Fruit fly (Drosophila melanogaster) whole organism, adult: Measurements from ENCODE around the gene CG42766.
A peak's percentile ranks its signal among the peaks of the same experiment; 100 is the strongest.

Experiments used
- CG12768 ChIP-seq: fragments of 200-800 bp; sonication (Bioruptor generic); optimal IDR thresholded peaks from 2 replicates; lab custom pipeline; 2017; ENCODE audit warnings: missing biosample characterization, missing genetic modification characterization, mild to moderate bottlenecking, moderate library complexity, missing genetic modification reagents
- CG14711 ChIP-seq: fragments of 200-800 bp; sonication (Bioruptor generic); optimal IDR thresholded peaks from 2 replicates; lab custom pipeline; 2018; ENCODE audit warnings: missing biosample characterization, mild to moderate bottlenecking, missing genetic modification characterization, moderate library complexity
- CG1620 ChIP-seq: fragments of 200-800 bp; sonication (Bioruptor generic); optimal IDR thresholded peaks from 2 replicates; lab custom pipeline; 2016; ENCODE audit warnings: missing biosample characterization, missing genetic modification characterization
- CG5204 ChIP-seq: fragments of 200-800 bp; sonication (Bioruptor generic); optimal IDR thresholded peaks from 2 replicates; lab custom pipeline; 2016; ENCODE audit warnings: missing biosample characterization, missing genetic modification characterization
- CG7045 ChIP-seq: fragments of 200-800 bp; sonication (Bioruptor generic); optimal IDR thresholded peaks from 2 replicates; lab custom pipeline; 2017; ENCODE audit warnings: missing biosample characterization, mild to moderate bottlenecking, missing genetic modification characterization
- Mnt ChIP-seq: fragments of 200-800 bp; sonication (Bioruptor generic); optimal IDR thresholded peaks from 2 replicates; lab custom pipeline; 2016; ENCODE audit warnings: missing biosample characterization, mild to moderate bottlenecking, missing genetic modification characterization
- bab1 ChIP-seq: fragments of 200-800 bp; sonication (Bioruptor generic); optimal IDR thresholded peaks from 3 replicates; lab custom pipeline; 2019; ENCODE audit warnings: missing biosample characterization, mild to moderate bottlenecking, missing genetic modification characterization, moderate library complexity
- cic ChIP-seq: fragments of 200-800 bp; sonication (Bioruptor generic); optimal IDR thresholded peaks from 2 replicates; lab custom pipeline; 2017; ENCODE audit warnings: missing biosample characterization, mild to moderate bottlenecking, missing genetic modification characterization, moderate library complexity
- cnc ChIP-seq, 2 experiments: fragments of >200 bp; optimal IDR thresholded peaks; 2 replicates each; lab custom pipeline; 2017
- kay ChIP-seq: fragments of 200-800 bp; sonication (Bioruptor generic); peaks from one replicate; lab custom pipeline; 2016; ENCODE audit warnings: missing biosample characterization, missing genetic modification characterization, borderline replicate concordance
- ovo ChIP-seq: fragments of 200-800 bp; sonication (Bioruptor generic); optimal IDR thresholded peaks from 2 replicates; lab custom pipeline; 2016; ENCODE audit warnings: missing biosample characterization, missing genetic modification characterization
- pad ChIP-seq: fragments of 200-800 bp; sonication (Bioruptor generic); optimal IDR thresholded peaks from 3 replicates; lab custom pipeline; 2017; ENCODE audit warnings: missing biosample characterization, missing genetic modification characterization, mild to moderate bottlenecking, moderate library complexity, missing genetic modification reagents
- tj ChIP-seq: fragments of 200-800 bp; sonication (Bioruptor generic); optimal IDR thresholded peaks from 3 replicates; lab custom pipeline; 2017; ENCODE audit warnings: missing biosample characterization, mild to moderate bottlenecking, missing genetic modification characterization, moderate library complexity
- toe ChIP-seq: fragments of 200-800 bp; sonication (Bioruptor generic); optimal IDR thresholded peaks from 2 replicates; lab custom pipeline; 2016; ENCODE audit warnings: missing biosample characterization, missing genetic modification characterization

DNA sequence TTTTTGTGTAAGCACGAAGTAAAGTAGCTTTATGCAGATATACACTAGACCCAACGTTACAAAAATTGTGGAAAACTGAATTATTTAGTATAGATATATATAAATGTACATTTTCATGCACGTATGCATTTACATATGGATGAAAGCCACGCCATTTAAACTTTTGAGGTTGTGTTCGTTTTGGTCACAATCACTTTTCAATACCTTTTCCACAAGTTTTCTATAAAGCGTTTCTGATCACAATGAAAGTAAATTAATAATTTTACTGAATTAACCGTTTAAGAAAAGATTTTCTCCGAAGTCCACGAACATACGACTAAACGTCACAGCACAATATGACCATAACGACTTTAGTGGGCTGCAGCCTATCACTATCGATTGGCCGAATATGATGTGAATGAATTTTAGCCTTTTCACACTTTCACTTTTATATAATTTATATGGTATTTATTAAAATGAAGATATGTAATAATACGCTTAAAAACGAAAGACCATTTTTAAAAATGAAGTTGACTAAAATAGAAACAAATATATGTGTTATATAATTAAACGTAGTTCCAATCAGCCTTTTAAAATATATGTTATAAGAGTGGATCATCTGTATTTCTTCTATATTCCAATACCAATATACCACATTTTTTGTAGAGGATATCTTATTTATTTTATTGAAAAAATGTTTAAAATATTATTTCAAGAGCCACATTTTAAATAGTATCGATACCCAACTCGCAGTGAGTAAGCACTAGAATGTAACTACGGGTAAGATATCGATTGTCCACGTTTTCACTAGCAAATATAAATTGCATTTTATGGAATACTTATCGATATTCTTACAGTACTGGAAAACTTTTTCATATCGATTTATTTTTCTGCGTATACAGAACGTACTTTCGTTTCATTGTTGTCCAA is 15.2 kb downstream of the CG42766 start, which contains the start of the genes CG46312, eIF5 and exd:
- TF ChIP-seq CG14711: no peak
- TF ChIP-seq Mnt (GFP tag; lab: Kevin White, UChicago): peak; percentile 29
- peak; percentile 13 for TF ChIP-seq ovo (GFP tag; lab: Kevin White, UChicago)
- TF ChIP-seq tj: no peak
- TF ChIP-seq bab1: peak; percentile 73
- no peak for TF ChIP-seq kay (GFP tag; lab: Kevin White, UChicago)
- no peak for TF ChIP-seq CG12768
- no peak for TF ChIP-seq CG5204 (GFP tag; lab: Kevin White, UChicago)
- no peak for TF ChIP-seq cnc (optimal IDR thresholded peaks at IDR 0.05; lab: Kevin White, UChicago)
- TF ChIP-seq cic (GFP tag; lab: Kevin White, UChicago): no peak
- TF ChIP-seq CG1620 (GFP tag; lab: Kevin White, UChicago): no peak
- TF ChIP-seq pad: no peak
- TF ChIP-seq CG7045 (GFP tag; lab: Kevin White, UChicago): no peak
- no peak for TF ChIP-seq toe (GFP tag; lab: Kevin White, UChicago)
